Worm (Caenorhabditis elegans) whole organism, L4 larva: Measurements from ENCODE around the gene trap-4.
A peak's percentile ranks its signal among the peaks of the same experiment; 100 is the strongest.

Experiments
- D1046.2 ChIP-seq: fragments of 200-800 bp; sonication (Bioruptor generic); IDR thresholded peaks from 2 replicates; pipeline ENCODE4 v1.3.6; 2022; ENCODE audit warnings: missing genetic modification characterization, missing compliant biosample characterization
- F10B5.3 ChIP-seq: sonication (generic microtip); optimal IDR thresholded peaks from 2 replicates; lab custom pipeline; 2016; ENCODE audit warnings: mild to moderate bottlenecking, missing genetic modification characterization, missing compliant biosample characterization
- T26A8.4 ChIP-seq: fragments of 200-800 bp; sonication (Bioruptor generic); IDR thresholded peaks from 2 replicates; pipeline ENCODE4 v1.3.6; 2022; ENCODE audit warnings: missing genetic modification characterization, missing compliant biosample characterization
- Y5F2A.4 ChIP-seq: fragments of 200-800 bp; sonication (Bioruptor generic); optimal IDR thresholded peaks from 2 replicates; lab custom pipeline; 2018; ENCODE audit warnings: mild to moderate bottlenecking, missing genetic modification characterization, missing compliant biosample characterization
- Y75B8A.6 ChIP-seq: fragments of 200-800 bp; sonication (Bioruptor generic); IDR thresholded peaks from 2 replicates; pipeline ENCODE4 v1.3.6; 2022; ENCODE audit warnings: missing genetic modification reagents, missing genetic modification characterization, missing compliant biosample characterization
- aha-1 ChIP-seq: fragments of 150-350 bp; peaks from one replicate; lab custom pipeline; 2014; ENCODE audit warnings: missing biosample characterization, missing genetic modification characterization
- aly-2 ChIP-seq: sonication (generic microtip); optimal IDR thresholded peaks from 2 replicates; lab custom pipeline; 2018; ENCODE audit warnings: missing biosample characterization, missing genetic modification characterization
- ama-1 ChIP-seq: fragments of 150-350 bp; optimal IDR thresholded peaks from 2 replicates; lab custom pipeline; 2014; ENCODE audit warnings: inconsistent platforms, mixed read lengths
- arid-1 ChIP-seq: fragments of 200-800 bp; sonication (Bioruptor generic); conservative IDR thresholded peaks from 2 replicates; pipeline ENCODE4 v1.3.6; 2022; ENCODE audit warnings: missing genetic modification reagents, missing genetic modification characterization, missing compliant biosample characterization
- ceh-20 ChIP-seq: fragments of 200-800 bp; sonication (Bioruptor generic); IDR thresholded peaks from 2 replicates; pipeline ENCODE4 v1.3.6; 2022; ENCODE audit warnings: missing genetic modification reagents, missing genetic modification characterization, missing compliant biosample characterization
- ceh-44 ChIP-seq: fragments of 200-800 bp; sonication (Bioruptor generic); IDR thresholded peaks from 2 replicates; pipeline ENCODE4 v1.3.6; 2022; ENCODE audit warnings: missing genetic modification reagents, missing genetic modification characterization, missing compliant biosample characterization
- daf-16 ChIP-seq, 3 experiments: sonication (generic microtip); optimal IDR thresholded peaks; 2 replicates each; lab custom pipeline; 2016 to 2017; ENCODE audit warnings: missing genetic modification characterization in 3 of 3, missing genetic modification reagents in 3 of 3, mild to moderate bottlenecking in 2 of 3, missing compliant biosample characterization in 2 of 3, missing biosample characterization in 1 of 3, moderate library complexity in 1 of 3
- daf-19 ChIP-seq: fragments of 200-800 bp; sonication (Bioruptor generic); conservative IDR thresholded peaks from 2 replicates; pipeline ENCODE4 v1.3.6; 2022; ENCODE audit warnings: missing genetic modification characterization, missing compliant biosample characterization
- dmd-8 ChIP-seq: fragments of 200-800 bp; sonication (Bioruptor generic); IDR thresholded peaks from 2 replicates; pipeline ENCODE4 v1.3.6; 2022; ENCODE audit warnings: missing genetic modification characterization, missing compliant biosample characterization
- dpl-1 ChIP-seq: fragments of 150-350 bp; optimal IDR thresholded peaks from 2 replicates; lab custom pipeline; 2014; ENCODE audit warnings: missing biosample characterization, missing genetic modification reagents, missing genetic modification characterization
- dve-1 ChIP-seq: sonication (generic microtip); optimal IDR thresholded peaks from 2 replicates; lab custom pipeline; 2017; ENCODE audit warnings: antibody characterized with exemption, mild to moderate bottlenecking, missing genetic modification characterization, missing compliant biosample characterization; ENCODE audit not compliant: insufficient read depth
- fkh-10 ChIP-seq: fragments of 150-350 bp; optimal IDR thresholded peaks from 2 replicates; lab custom pipeline; 2014; ENCODE audit warnings: missing biosample characterization, missing genetic modification reagents, missing genetic modification characterization
- gei-8 ChIP-seq: fragments of 200-800 bp; sonication (Bioruptor generic); optimal IDR thresholded peaks from 2 replicates; lab custom pipeline; 2018; ENCODE audit warnings: mild to moderate bottlenecking, missing genetic modification characterization, missing compliant biosample characterization
- hlh-11 ChIP-seq: fragments of 200-800 bp; sonication (Bioruptor generic); optimal IDR thresholded peaks from 2 replicates; lab custom pipeline; 2018; ENCODE audit warnings: mild to moderate bottlenecking, missing genetic modification characterization, missing compliant biosample characterization
- jun-1 ChIP-seq: fragments of 150-350 bp; optimal IDR thresholded peaks from 2 replicates; lab custom pipeline; 2014; ENCODE audit warnings: missing biosample characterization, missing genetic modification reagents, missing genetic modification characterization
- lin-15B ChIP-seq: fragments of 150-350 bp; sonication (generic microtip); optimal IDR thresholded peaks from 3 replicates; lab custom pipeline; 2014; ENCODE audit warnings: missing biosample characterization, missing genetic modification characterization
- lin-38 ChIP-seq: fragments of 200-800 bp; sonication (Bioruptor generic); IDR thresholded peaks from 2 replicates; pipeline ENCODE4 v1.3.6; 2022; ENCODE audit warnings: missing genetic modification reagents, missing genetic modification characterization, missing compliant biosample characterization
- lsy-2 ChIP-seq, 2 experiments: fragments of 150-350 bp in 1 of 2; sonication (generic microtip) in 1 of 2; optimal IDR thresholded peaks; 2 replicates each; lab custom pipeline; 2014 to 2017; ENCODE audit warnings: missing biosample characterization in 2 of 2, missing genetic modification characterization in 2 of 2
- mdl-1 ChIP-seq, 2 experiments: fragments of 150-350 bp in 1 of 2; sonication (generic microtip) in 1 of 2; optimal IDR thresholded peaks; 2 replicates each; lab custom pipeline; 2014 to 2017; ENCODE audit warnings: missing biosample characterization in 2 of 2, missing genetic modification characterization in 2 of 2
- mep-1 ChIP-seq: fragments of 150-350 bp; sonication (generic microtip); optimal IDR thresholded peaks from 3 replicates; lab custom pipeline; 2014; ENCODE audit warnings: missing biosample characterization, missing genetic modification characterization
- mes-2 ChIP-seq: sonication (generic microtip); optimal IDR thresholded peaks from 2 replicates; lab custom pipeline; 2016; ENCODE audit warnings: missing genotype, mild to moderate bottlenecking, missing genetic modification characterization, missing compliant biosample characterization; ENCODE audit not compliant: poor library complexity, severe bottlenecking
- nhr-11 ChIP-seq: fragments of 150-350 bp; optimal IDR thresholded peaks from 2 replicates; lab custom pipeline; 2014; ENCODE audit warnings: missing biosample characterization, missing genetic modification characterization
- nhr-111 ChIP-seq: fragments of 200-800 bp; sonication (Bioruptor generic); optimal IDR thresholded peaks from 2 replicates; lab custom pipeline; 2018; ENCODE audit warnings: mild to moderate bottlenecking, missing genetic modification characterization, missing compliant biosample characterization
- nhr-28 ChIP-seq: fragments of 150-350 bp; optimal IDR thresholded peaks from 2 replicates; lab custom pipeline; 2014; ENCODE audit warnings: missing biosample characterization, missing genetic modification characterization
- nhr-41 ChIP-seq: fragments of 200-800 bp; sonication (Bioruptor generic); IDR thresholded peaks from 2 replicates; pipeline ENCODE4 v1.3.6; 2022; ENCODE audit warnings: missing genetic modification reagents, missing genetic modification characterization, missing compliant biosample characterization
- pha-4 ChIP-seq, 2 experiments: fragments of 150-350 bp in 1 of 2; fragments of 200-800 bp in 1 of 2; sonication (Bioruptor generic) in 1 of 2; IDR thresholded peaks in 1 of 2; optimal IDR thresholded peaks in 1 of 2; 2 replicates each; pipeline versions ENCODE4 v1.3.6 to Lab custom; 2014 to 2022; ENCODE audit warnings: missing genetic modification characterization in 2 of 2, missing genetic modification reagents in 2 of 2, missing biosample characterization in 1 of 2, missing compliant biosample characterization in 1 of 2
- php-3 ChIP-seq: fragments of 200-800 bp; sonication (Bioruptor generic); IDR thresholded peaks from 2 replicates; pipeline ENCODE4 v1.3.6; 2022; ENCODE audit warnings: missing genetic modification reagents, missing genetic modification characterization, missing compliant biosample characterization
- saeg-2 ChIP-seq: fragments of 200-800 bp; sonication (Bioruptor generic); IDR thresholded peaks from 2 replicates; pipeline ENCODE4 v1.3.6; 2022; ENCODE audit warnings: missing genetic modification reagents, missing genetic modification characterization, missing compliant biosample characterization
- set-16 ChIP-seq: fragments of 200-800 bp; sonication (Bioruptor generic); IDR thresholded peaks from 2 replicates; pipeline ENCODE4 v1.3.6; 2022; ENCODE audit warnings: missing genetic modification reagents, missing genetic modification characterization, missing compliant biosample characterization
- snpc-4 ChIP-seq: fragments of 150-350 bp; optimal IDR thresholded peaks from 2 replicates; lab custom pipeline; 2014; ENCODE audit warnings: missing biosample characterization, missing genetic modification characterization
- spr-1 ChIP-seq: sonication (generic microtip); optimal IDR thresholded peaks from 2 replicates; lab custom pipeline; 2016; ENCODE audit warnings: mild to moderate bottlenecking, missing genetic modification characterization, missing compliant biosample characterization
- spr-3 ChIP-seq: fragments of 200-800 bp; sonication (Bioruptor generic); optimal IDR thresholded peaks from 2 replicates; lab custom pipeline; 2018; ENCODE audit warnings: mild to moderate bottlenecking, missing genetic modification characterization, missing compliant biosample characterization
- tra-1 ChIP-seq: fragments of 200-800 bp; sonication (Bioruptor generic); IDR thresholded peaks from 2 replicates; pipeline ENCODE4 v1.3.6; 2022; ENCODE audit warnings: missing genetic modification reagents, missing genetic modification characterization, missing compliant biosample characterization
- unc-130 ChIP-seq: sonication (generic microtip); optimal IDR thresholded peaks from 2 replicates; lab custom pipeline; 2016; ENCODE audit warnings: missing genetic modification reagents, missing genetic modification characterization, missing compliant biosample characterization
- unc-39 ChIP-seq: sonication (generic microtip); optimal IDR thresholded peaks from 2 replicates; lab custom pipeline; 2017; ENCODE audit warnings: missing biosample characterization, missing genetic modification characterization
- unc-62 ChIP-seq, 3 experiments: fragments of 150-350 bp in 1 of 3; sonication (generic microtip); optimal IDR thresholded peaks in 2 of 3; peaks in 1 of 3; 1 replicate in 1 of 3; 2 replicates in 2 of 3; lab custom pipeline; 2014 to 2017; ENCODE audit warnings: missing biosample characterization in 3 of 3, missing genetic modification characterization in 3 of 3, missing genetic modification reagents in 3 of 3, missing genotype in 1 of 3
- zfp-2 ChIP-seq: sonication (generic microtip); optimal IDR thresholded peaks from 2 replicates; lab custom pipeline; 2016; ENCODE audit warnings: mild to moderate bottlenecking, missing genetic modification characterization, missing compliant biosample characterization
- zfp-3 ChIP-seq: fragments of 200-800 bp; sonication (Bioruptor generic); conservative IDR thresholded peaks from 2 replicates; pipeline ENCODE4 v1.3.6; 2022; ENCODE audit warnings: missing genetic modification reagents, missing genetic modification characterization, missing compliant biosample characterization
- zip-11 ChIP-seq: fragments of 200-800 bp; sonication (Bioruptor generic); IDR thresholded peaks from 2 replicates; pipeline ENCODE4 v1.3.6; 2022; ENCODE audit warnings: missing genetic modification characterization, missing compliant biosample characterization
- ztf-11 ChIP-seq: fragments of 150-350 bp; optimal IDR thresholded peaks from 2 replicates; lab custom pipeline; 2014; ENCODE audit warnings: missing biosample characterization, missing genetic modification characterization
- ztf-7 ChIP-seq: fragments of 150-350 bp; optimal IDR thresholded peaks from 2 replicates; lab custom pipeline; 2014; ENCODE audit warnings: missing biosample characterization, missing genetic modification characterization

trap-4 gene

ce11 chrIII:11917525-11917924 is 3.0 kb upstream of the trap-4 start:
- no peak for TF ChIP-seq snpc-4 (tag; lab: Kevin White, UChicago)
- peak; percentile 9 for TF ChIP-seq aha-1 (tag; lab: Kevin White, UChicago)
- 0 out of 2 replicates have a peak, but pooled peaks have one; percentile 25 for TF ChIP-seq lin-38 (GFP tag; lab: Robert Waterston, UW)
- peak; percentile 45 for TF ChIP-seq mes-2

ce11 chrIII:11918247-11918769 is 2.2 kb upstream of the trap-4 start, which contains the start of gene znf-593:
TSS of gene znf-593 (minus strand) at chrIII:11918719.
- TF ChIP-seq mes-2 = peak; percentile 61
- peak; percentile 52 for TF ChIP-seq aha-1 (tag; lab: Kevin White, UChicago)
- TF ChIP-seq fkh-10 = no peak
- no peak for TF ChIP-seq snpc-4 (tag; lab: Kevin White, UChicago)
- no peak for TF ChIP-seq nhr-11
- peak; percentile 21 for TF ChIP-seq mep-1
- TF ChIP-seq zfp-3 = 0 out of 2 replicates have a peak, but pooled peaks have one; percentile 30
- peak; percentile 18 for TF ChIP-seq spr-1 (tag; lab: Kevin White, UChicago)
- peak; percentile 18 for TF ChIP-seq dpl-1 (GFP tag; lab: Kevin White, UChicago)
- TF ChIP-seq php-3 (GFP tag; lab: Robert Waterston, UW) = peak; percentile 49; the same call in 1 of the 2 replicates
- TF ChIP-seq aly-2 = no peak
- TF ChIP-seq lsy-2 (tag; optimal IDR thresholded peaks at IDR 0.05; lab: Kevin White, UChicago) = peak in 1 of 2 experiments; percentile 30
- TF ChIP-seq hlh-11 (tag; lab: Kevin White, UChicago) = peak; percentile 5
- peak; percentile 56 for TF ChIP-seq T26A8.4 (GFP tag; lab: Robert Waterston, UW)
- TF ChIP-seq ceh-44 (GFP tag; lab: Robert Waterston, UW) = no peak
- peak; percentile 13 for TF ChIP-seq F10B5.3 (tag; lab: Kevin White, UChicago)
- TF ChIP-seq set-16 = no peak
- peak; percentile 19; the same call in 1 of the 2 replicates for TF ChIP-seq lin-38 (GFP tag; lab: Robert Waterston, UW)
- TF ChIP-seq spr-3 = no peak
- peak; percentile 12 for TF ChIP-seq ama-1 (lab: Kevin White, UChicago)
- no peak for TF ChIP-seq daf-16 (GFP tag; optimal IDR thresholded peaks at IDR 0.05; lab: Kevin White, UChicago)
- TF ChIP-seq daf-16 (tag; optimal IDR thresholded peaks at IDR 0.05; lab: Kevin White, UChicago) = peak; percentile 11
- no peak for TF ChIP-seq tra-1
- TF ChIP-seq Y5F2A.4 (GFP tag; lab: Kevin White, UChicago) = peak; percentile 55
- no peak for TF ChIP-seq mdl-1 (tag; optimal IDR thresholded peaks at IDR 0.05; lab: Kevin White, UChicago)
- no peak for TF ChIP-seq zip-11 (GFP tag; lab: Robert Waterston, UW)
- no peak for TF ChIP-seq Y75B8A.6 (GFP tag; lab: Robert Waterston, UW)
- 0 out of 2 replicates have a peak, but pooled peaks have one; percentile 27 for TF ChIP-seq pha-4 (GFP tag; IDR thresholded peaks at IDR 0.05; lab: Robert Waterston, UW)
- no peak for TF ChIP-seq pha-4 (tag; optimal IDR thresholded peaks at IDR 0.05; lab: Kevin White, UChicago)
- TF ChIP-seq dve-1 (tag; lab: Kevin White, UChicago) = peak; percentile 47
- TF ChIP-seq ceh-20 = no peak
- no peak for TF ChIP-seq gei-8 (GFP tag; lab: Kevin White, UChicago)
- no peak for TF ChIP-seq D1046.2 (GFP tag; lab: Robert Waterston, UW)

- peak; percentile 83 for TF ChIP-seq arid-1 (GFP tag; lab: Robert Waterston, UW)
- no peak for TF ChIP-seq unc-39
- TF ChIP-seq ztf-7 (tag; lab: Kevin White, UChicago) = no peak
- no peak for TF ChIP-seq zfp-2 (tag; lab: Kevin White, UChicago)
- TF ChIP-seq nhr-111 (GFP tag; lab: Kevin White, UChicago) = peak; percentile 65
- TF ChIP-seq unc-62 (GFP tag; optimal IDR thresholded peaks at IDR 0.05 in 1 of 2; lab: Kevin White, UChicago) = no peak
- no peak for TF ChIP-seq unc-62 (tag; optimal IDR thresholded peaks at IDR 0.05; lab: Kevin White, UChicago)
- no peak for TF ChIP-seq daf-19 (GFP tag; lab: Robert Waterston, UW)
- TF ChIP-seq nhr-41 (GFP tag; lab: Robert Waterston, UW) = no peak
- TF ChIP-seq saeg-2 = no peak
- TF ChIP-seq nhr-28 (tag; lab: Kevin White, UChicago) = no peak
- peak; percentile 22 for TF ChIP-seq jun-1
- no peak for TF ChIP-seq ceh-44 (GFP tag; lab: Robert Waterston, UW)
- TF ChIP-seq ztf-11 (tag; lab: Kevin White, UChicago) = no peak
- TF ChIP-seq unc-130 (GFP tag; lab: Kevin White, UChicago) = no peak
- TF ChIP-seq php-3 (GFP tag; lab: Robert Waterston, UW) = no peak
- TF ChIP-seq nhr-11 = no peak
- TF ChIP-seq T26A8.4 (GFP tag; lab: Robert Waterston, UW) = peak; percentile 85
- peak; percentile 50; the same call in 1 of the 2 replicates for TF ChIP-seq ceh-20
- TF ChIP-seq lin-15B = no peak
- TF ChIP-seq aly-2 = no peak
- TF ChIP-seq dmd-8 (GFP tag; lab: Robert Waterston, UW) = no peak
- TF ChIP-seq spr-1 (tag; lab: Kevin White, UChicago) = peak; percentile 30
Observed at ce11 chrIII:11921658-11922098, 1.1 kb downstream of the trap-4 start, which contains the start of gene Y56A3A.22. TSS of gene Y56A3A.22 (plus strand) at chrIII:11921692.
